Fruit fly (Drosophila melanogaster) whole organism, prepupa: Measurements from ENCODE around the gene CG14647.

Experiments used
- CG10631 ChIP-seq: fragments of 200-800 bp; sonication (Bioruptor generic); optimal IDR thresholded peaks from 2 replicates; lab custom pipeline; 2016; ENCODE audit warnings: missing biosample characterization, missing genetic modification characterization
- CG10669 ChIP-seq: fragments of 200-800 bp; sonication (Bioruptor generic); optimal IDR thresholded peaks from 3 replicates; lab custom pipeline; 2018; ENCODE audit warnings: missing biosample characterization, mild to moderate bottlenecking, missing genetic modification characterization, moderate library complexity
- CG11294 ChIP-seq: fragments of 200-800 bp; sonication (Bioruptor generic); IDR thresholded peaks from 2 replicates; pipeline ENCODE4 v1.3.6; 2022; ENCODE audit warnings: missing biosample characterization, missing genetic modification characterization
- CG11762 ChIP-seq: fragments of 200-800 bp; sonication (Bioruptor generic); optimal IDR thresholded peaks from 3 replicates; lab custom pipeline; 2016; ENCODE audit warnings: missing biosample characterization, missing genetic modification characterization; ENCODE audit not compliant: insufficient read depth
- CG11902 ChIP-seq: fragments of 200-800 bp; sonication (Bioruptor generic); optimal IDR thresholded peaks from 3 replicates; lab custom pipeline; 2016; ENCODE audit warnings: missing biosample characterization, missing genetic modification characterization
- CG1621 ChIP-seq: fragments of 200-800 bp; sonication (Bioruptor generic); optimal IDR thresholded peaks from 3 replicates; lab custom pipeline; 2018; ENCODE audit warnings: missing biosample characterization, mild to moderate bottlenecking, missing genetic modification characterization
- CG16779 ChIP-seq: fragments of 200-800 bp; sonication (Bioruptor generic); optimal IDR thresholded peaks from 3 replicates; lab custom pipeline; 2017; ENCODE audit warnings: missing biosample characterization, mild to moderate bottlenecking, missing genetic modification characterization
- CG3032 ChIP-seq: fragments of 200-800 bp; optimal IDR thresholded peaks from 2 replicates; lab custom pipeline; 2019; ENCODE audit warnings: missing biosample characterization, mild to moderate bottlenecking, missing genetic modification characterization, moderate library complexity
- CG31627 ChIP-seq: fragments of 200-800 bp; sonication (Bioruptor generic); optimal IDR thresholded peaks from 3 replicates; lab custom pipeline; 2016; ENCODE audit warnings: missing biosample characterization, missing genetic modification characterization
- CG32006 ChIP-seq: fragments of 200-800 bp; sonication (Bioruptor generic); optimal IDR thresholded peaks from 3 replicates; lab custom pipeline; 2017; ENCODE audit warnings: missing biosample characterization, mild to moderate bottlenecking, missing genetic modification characterization
- CG3919 ChIP-seq: fragments of 200-800 bp; sonication (Bioruptor generic); optimal IDR thresholded peaks from 3 replicates; lab custom pipeline; 2016; ENCODE audit warnings: missing biosample characterization, missing genetic modification characterization
- CG6792 ChIP-seq: fragments of 200-800 bp; sonication (Bioruptor generic); optimal IDR thresholded peaks from 3 replicates; lab custom pipeline; 2016; ENCODE audit warnings: missing biosample characterization, missing genetic modification characterization
- CG6808 ChIP-seq: fragments of 200-800 bp; sonication (Bioruptor generic); optimal IDR thresholded peaks from 3 replicates; lab custom pipeline; 2017; ENCODE audit warnings: missing biosample characterization, missing genetic modification characterization, mild to moderate bottlenecking, moderate library complexity, missing genetic modification reagents
- CG7368 ChIP-seq: fragments of 200-800 bp; sonication (Bioruptor generic); optimal IDR thresholded peaks from 3 replicates; lab custom pipeline; 2016; ENCODE audit warnings: missing biosample characterization, missing genetic modification characterization
- CG8119 ChIP-seq: fragments of 200-800 bp; sonication (Bioruptor generic); IDR thresholded peaks from 3 replicates; pipeline ENCODE4 v1.3.6; 2022; ENCODE audit warnings: missing biosample characterization, missing genetic modification characterization
- CG8319 ChIP-seq: fragments of 200-800 bp; sonication (Bioruptor generic); optimal IDR thresholded peaks from 3 replicates; lab custom pipeline; 2016; ENCODE audit warnings: missing biosample characterization, missing genetic modification characterization
- CG8632 ChIP-seq: fragments of 200-800 bp; sonication (Bioruptor generic); optimal IDR thresholded peaks from 3 replicates; lab custom pipeline; 2016; ENCODE audit warnings: missing biosample characterization, missing genetic modification characterization
- CG9139 ChIP-seq: fragments of 200-800 bp; sonication (Bioruptor generic); optimal IDR thresholded peaks from 3 replicates; lab custom pipeline; 2017; ENCODE audit warnings: missing biosample characterization, mild to moderate bottlenecking, missing genetic modification characterization
- Eip75B ChIP-seq: fragments of 200-800 bp; sonication (Bioruptor generic); optimal IDR thresholded peaks from 3 replicates; lab custom pipeline; 2016; ENCODE audit warnings: missing biosample characterization, missing genetic modification characterization
- Eip78C ChIP-seq: fragments of 200-800 bp; sonication (Bioruptor generic); peaks from one replicate; lab custom pipeline; 2016; ENCODE audit warnings: missing biosample characterization, missing genetic modification characterization
- Eip93F ChIP-seq: fragments of 200-800 bp; sonication (Bioruptor generic); optimal IDR thresholded peaks from 2 replicates; lab custom pipeline; 2016; ENCODE audit warnings: missing biosample characterization, mild to moderate bottlenecking, missing genetic modification characterization
- Ets21C ChIP-seq: fragments of 200-800 bp; sonication (Bioruptor generic); optimal IDR thresholded peaks from 3 replicates; lab custom pipeline; 2016; ENCODE audit warnings: missing biosample characterization, missing genetic modification characterization
- Ets96B ChIP-seq: fragments of 200-800 bp; optimal IDR thresholded peaks from 2 replicates; lab custom pipeline; 2019; ENCODE audit warnings: missing biosample characterization, mild to moderate bottlenecking, missing genetic modification characterization, moderate library complexity
- Gug ChIP-seq: fragments of 200-800 bp; sonication (Bioruptor generic); IDR thresholded peaks from 2 replicates; pipeline ENCODE4 v1.3.6; 2022; ENCODE audit warnings: missing biosample characterization, missing genetic modification characterization
- Hr39 ChIP-seq: fragments of 200-800 bp; sonication (Bioruptor generic); optimal IDR thresholded peaks from 2 replicates; lab custom pipeline; 2016; ENCODE audit warnings: missing biosample characterization, missing genetic modification characterization
- Hr4 ChIP-seq: fragments of 200-800 bp; sonication (Bioruptor generic); optimal IDR thresholded peaks from 3 replicates; lab custom pipeline; 2016; ENCODE audit warnings: missing biosample characterization, missing genetic modification characterization
- Lpt ChIP-seq: fragments of 200-800 bp; sonication (Bioruptor generic); optimal IDR thresholded peaks from 3 replicates; lab custom pipeline; 2016; ENCODE audit warnings: missing biosample characterization, missing genetic modification characterization
- Met ChIP-seq: fragments of 200-800 bp; sonication (Bioruptor generic); optimal IDR thresholded peaks from 3 replicates; lab custom pipeline; 2016; ENCODE audit warnings: missing biosample characterization, missing genetic modification characterization
- OdsH ChIP-seq: fragments of 200-800 bp; sonication (Bioruptor generic); optimal IDR thresholded peaks from 3 replicates; lab custom pipeline; 2016; ENCODE audit warnings: missing biosample characterization, missing genetic modification characterization
- Smox ChIP-seq: fragments of 200-800 bp; sonication (Bioruptor generic); optimal IDR thresholded peaks from 3 replicates; lab custom pipeline; 2016; ENCODE audit warnings: missing biosample characterization, missing genetic modification characterization
- Sox102F ChIP-seq: fragments of 200-800 bp; sonication (Bioruptor generic); optimal IDR thresholded peaks from 2 replicates; lab custom pipeline; 2016; ENCODE audit warnings: missing biosample characterization, mild to moderate bottlenecking, missing genetic modification characterization
- Sox14 ChIP-seq: fragments of 200-800 bp; sonication (Bioruptor generic); optimal IDR thresholded peaks from 3 replicates; lab custom pipeline; 2016; ENCODE audit warnings: missing biosample characterization, missing genetic modification characterization
- acj6 ChIP-seq: fragments of 200-800 bp; sonication (Bioruptor generic); optimal IDR thresholded peaks from 3 replicates; lab custom pipeline; 2016; ENCODE audit warnings: missing biosample characterization, missing genetic modification characterization
- cyc ChIP-seq: fragments of 200-800 bp; sonication (Bioruptor generic); optimal IDR thresholded peaks from 3 replicates; lab custom pipeline; 2016; ENCODE audit warnings: missing biosample characterization, missing genetic modification characterization
- dac ChIP-seq: fragments of 200-800 bp; sonication (Bioruptor generic); optimal IDR thresholded peaks from 2 replicates; lab custom pipeline; 2017; ENCODE audit warnings: missing biosample characterization, mild to moderate bottlenecking, missing genetic modification characterization
- dsx ChIP-seq: fragments of 200-800 bp; optimal IDR thresholded peaks from 3 replicates; lab custom pipeline; 2019; ENCODE audit warnings: missing biosample characterization, mild to moderate bottlenecking, missing genetic modification characterization, moderate library complexity; ENCODE audit not compliant: poor library complexity, severe bottlenecking
- eg ChIP-seq: fragments of 200-800 bp; sonication (Bioruptor generic); IDR thresholded peaks from 3 replicates; pipeline ENCODE4 v1.3.6; 2022; ENCODE audit warnings: missing biosample characterization, missing genetic modification characterization
- esn ChIP-seq: fragments of 200-800 bp; sonication (Bioruptor generic); optimal IDR thresholded peaks from 2 replicates; lab custom pipeline; 2016; ENCODE audit warnings: missing biosample characterization, mild to moderate bottlenecking, missing genetic modification characterization, moderate library complexity
- fd85E ChIP-seq: fragments of 200-800 bp; sonication (Bioruptor generic); optimal IDR thresholded peaks from 3 replicates; lab custom pipeline; 2016; ENCODE audit warnings: missing biosample characterization, missing genetic modification characterization
- fkh ChIP-seq: fragments of 200-800 bp; sonication (Bioruptor generic); optimal IDR thresholded peaks from 3 replicates; lab custom pipeline; 2017; ENCODE audit warnings: missing biosample characterization, mild to moderate bottlenecking, missing genetic modification characterization, moderate library complexity
- lz ChIP-seq: fragments of 200-800 bp; sonication (Bioruptor generic); optimal IDR thresholded peaks from 3 replicates; lab custom pipeline; 2016; ENCODE audit warnings: missing biosample characterization, missing genetic modification characterization
- salr ChIP-seq, 2 experiments: fragments of 200-800 bp; sonication (Bioruptor generic); optimal IDR thresholded peaks; 3 replicates each; lab custom pipeline; 2016 to 2018; ENCODE audit warnings: missing biosample characterization in 2 of 2, missing genetic modification characterization in 2 of 2, mild to moderate bottlenecking in 1 of 2
- spab ChIP-seq: fragments of 200-800 bp; sonication (Bioruptor generic); optimal IDR thresholded peaks from 2 replicates; lab custom pipeline; 2017; ENCODE audit warnings: missing biosample characterization, mild to moderate bottlenecking, missing genetic modification characterization, missing genetic modification reagents
- svp ChIP-seq: fragments of 200-800 bp; sonication (Bioruptor generic); peaks from one replicate; lab custom pipeline; 2016; ENCODE audit warnings: missing biosample characterization, missing genetic modification characterization
- topi ChIP-seq: fragments of 200-800 bp; sonication (Bioruptor generic); optimal IDR thresholded peaks from 3 replicates; lab custom pipeline; 2016; ENCODE audit warnings: missing biosample characterization, missing genetic modification characterization
- vri ChIP-seq: fragments of 200-800 bp; sonication (Bioruptor generic); optimal IDR thresholded peaks from 3 replicates; lab custom pipeline; 2016; ENCODE audit warnings: missing biosample characterization, mild to moderate bottlenecking, missing genetic modification characterization

The CG14647 gene

dm6 chr3R:4402884-4403705 lies 2.8 kb downstream of the CG14647 start, which contains the start of gene lost (continued):
- peak; percentile 64 for TF ChIP-seq fkh (GFP tag; lab: Kevin White, UChicago)
- peak; percentile 7 for TF ChIP-seq CG16779 (tag; lab: Kevin White, UChicago)
- TF ChIP-seq fd85E (GFP tag; lab: Kevin White, UChicago), result no peak
- TF ChIP-seq CG1621, result peak; percentile 27
- TF ChIP-seq acj6, result no peak
- no peak for TF ChIP-seq CG7368 (GFP tag; lab: Kevin White, UChicago)
- peak; percentile 15 for TF ChIP-seq Eip93F (GFP tag; lab: Kevin White, UChicago)
- TF ChIP-seq CG32006, result no peak
- no peak for TF ChIP-seq Sox14 (GFP tag; lab: Kevin White, UChicago)
- peak; percentile 21 for TF ChIP-seq CG10631 (GFP tag; lab: Kevin White, UChicago)
- peak; percentile 22 for TF ChIP-seq topi (GFP tag; lab: Kevin White, UChicago)
- TF ChIP-seq Gug (GFP tag; lab: Robert Waterston, UW), result no peak
- peak; percentile 65 for TF ChIP-seq Eip78C
- TF ChIP-seq CG31627 (GFP tag; lab: Kevin White, UChicago), result no peak
- TF ChIP-seq esn (GFP tag; lab: Kevin White, UChicago), result peak; percentile 17
- no peak for TF ChIP-seq CG3919
- TF ChIP-seq CG11762 (GFP tag; lab: Kevin White, UChicago), result no peak
- no peak for TF ChIP-seq Ets96B (tag; lab: Kevin White, UChicago)
- TF ChIP-seq dsx (GFP tag; lab: Kevin White, UChicago), result peak; percentile 49

- TF ChIP-seq vri (GFP tag; lab: Kevin White, UChicago), result peak; percentile 95
- TF ChIP-seq Lpt (GFP tag; lab: Kevin White, UChicago), result no peak
- TF ChIP-seq Hr39 (GFP tag; lab: Kevin White, UChicago), result no peak
- no peak for TF ChIP-seq Gug (GFP tag; lab: Robert Waterston, UW)
- TF ChIP-seq Eip75B (GFP tag; lab: Kevin White, UChicago), result peak; percentile 57
- TF ChIP-seq eg (GFP tag; lab: Robert Waterston, UW), result peak; percentile 35
- no peak for TF ChIP-seq Sox102F (GFP tag; lab: Kevin White, UChicago)
- TF ChIP-seq CG9139 (GFP tag; lab: Kevin White, UChicago), result no peak
- peak; percentile 3 for TF ChIP-seq CG3032
- TF ChIP-seq CG8319 (GFP tag; lab: Kevin White, UChicago), result no peak
- TF ChIP-seq Met (GFP tag; lab: Kevin White, UChicago), result no peak
- TF ChIP-seq CG32006, result peak; percentile 50
- peak; percentile 0 for TF ChIP-seq Ets96B (tag; lab: Kevin White, UChicago)
- no peak for TF ChIP-seq fkh (GFP tag; lab: Kevin White, UChicago)
- TF ChIP-seq dac (GFP tag; lab: Kevin White, UChicago), result no peak
- peak; percentile 49 for TF ChIP-seq CG6792
- TF ChIP-seq CG10669 (GFP tag; lab: Kevin White, UChicago), result no peak
- TF ChIP-seq Eip78C, result peak; percentile 86
- TF ChIP-seq salr (GFP tag; optimal IDR thresholded peaks at IDR 0.05; lab: Kevin White, UChicago), result peak; percentile 1 to 43
- peak; percentile 45 for TF ChIP-seq Hr4
- TF ChIP-seq CG6808 (GFP tag; lab: Kevin White, UChicago), result no peak
- TF ChIP-seq CG11294, result no peak
- peak; percentile 43 for TF ChIP-seq cyc (GFP tag; lab: Kevin White, UChicago)
- TF ChIP-seq CG8119 (GFP tag; lab: Robert Waterston, UW), result no peak
- TF ChIP-seq OdsH (GFP tag; lab: Kevin White, UChicago), result peak; percentile 41
- peak; percentile 55 for TF ChIP-seq CG7368 (GFP tag; lab: Kevin White, UChicago)
- peak; percentile 66 for TF ChIP-seq esn (GFP tag; lab: Kevin White, UChicago)
- TF ChIP-seq CG11902, result peak; percentile 9
- TF ChIP-seq spab, result no peak
- TF ChIP-seq CG8632 (GFP tag; lab: Kevin White, UChicago), result no peak
- peak; percentile 49 for TF ChIP-seq topi (GFP tag; lab: Kevin White, UChicago)
- peak; percentile 92 for TF ChIP-seq svp
- TF ChIP-seq Smox (GFP tag; lab: Kevin White, UChicago), result peak; percentile 47
- peak; percentile 45 for TF ChIP-seq Ets21C (GFP tag; lab: Kevin White, UChicago)
- peak; percentile 28 for TF ChIP-seq lz (GFP tag; lab: Kevin White, UChicago)
- TF ChIP-seq CG11762 (GFP tag; lab: Kevin White, UChicago), result peak; percentile 25
- no peak for TF ChIP-seq CG1621
Measured at dm6 chr3R:4403706-4404392, 3.5 kb downstream of the CG14647 start.
